Fruit fly (Drosophila melanogaster) whole organism, adult: Measurements from ENCODE around the gene Hers.

Source experiments
- CG11617 ChIP-seq: fragments of 200-800 bp; sonication (Bioruptor generic); optimal IDR thresholded peaks from 2 replicates; lab custom pipeline; 2017; ENCODE audit warnings: mild to moderate bottlenecking, missing biosample characterization, missing genetic modification reagents, missing genetic modification characterization
- CG12768 ChIP-seq: fragments of 200-800 bp; sonication (Bioruptor generic); optimal IDR thresholded peaks from 2 replicates; lab custom pipeline; 2017; ENCODE audit warnings: missing biosample characterization, missing genetic modification characterization, mild to moderate bottlenecking, moderate library complexity, missing genetic modification reagents
- CG14711 ChIP-seq: fragments of 200-800 bp; sonication (Bioruptor generic); optimal IDR thresholded peaks from 2 replicates; lab custom pipeline; 2018; ENCODE audit warnings: missing biosample characterization, mild to moderate bottlenecking, missing genetic modification characterization, moderate library complexity
- CG1620 ChIP-seq: fragments of 200-800 bp; sonication (Bioruptor generic); optimal IDR thresholded peaks from 2 replicates; lab custom pipeline; 2016; ENCODE audit warnings: missing biosample characterization, missing genetic modification characterization
- CG33017 ChIP-seq: fragments of 200-800 bp; sonication (Bioruptor generic); optimal IDR thresholded peaks from 2 replicates; lab custom pipeline; 2018; ENCODE audit warnings: missing biosample characterization, mild to moderate bottlenecking, missing genetic modification characterization, moderate library complexity
- CG5204 ChIP-seq: fragments of 200-800 bp; sonication (Bioruptor generic); optimal IDR thresholded peaks from 2 replicates; lab custom pipeline; 2016; ENCODE audit warnings: missing biosample characterization, missing genetic modification characterization
- CG7045 ChIP-seq: fragments of 200-800 bp; sonication (Bioruptor generic); optimal IDR thresholded peaks from 2 replicates; lab custom pipeline; 2017; ENCODE audit warnings: missing biosample characterization, mild to moderate bottlenecking, missing genetic modification characterization
- CG7101 ChIP-seq: fragments of 200-800 bp; sonication (Bioruptor generic); optimal IDR thresholded peaks from 2 replicates; lab custom pipeline; 2018; ENCODE audit warnings: missing biosample characterization, mild to moderate bottlenecking, missing genetic modification characterization, moderate library complexity
- Clk ChIP-seq: fragments of 200-800 bp; sonication (Bioruptor generic); optimal IDR thresholded peaks from 2 replicates; lab custom pipeline; 2017; ENCODE audit warnings: missing biosample characterization, missing genetic modification characterization
- Crg-1 ChIP-seq: fragments of 200-800 bp; sonication (Bioruptor generic); optimal IDR thresholded peaks from 2 replicates; lab custom pipeline; 2016; ENCODE audit warnings: missing biosample characterization, missing genetic modification characterization
- Hr96 ChIP-seq: fragments of 200-800 bp; sonication (Bioruptor generic); optimal IDR thresholded peaks from 2 replicates; lab custom pipeline; 2016; ENCODE audit warnings: missing biosample characterization, missing genetic modification characterization
- Mnt ChIP-seq: fragments of 200-800 bp; sonication (Bioruptor generic); optimal IDR thresholded peaks from 2 replicates; lab custom pipeline; 2016; ENCODE audit warnings: missing biosample characterization, mild to moderate bottlenecking, missing genetic modification characterization
- bab1 ChIP-seq: fragments of 200-800 bp; sonication (Bioruptor generic); optimal IDR thresholded peaks from 3 replicates; lab custom pipeline; 2019; ENCODE audit warnings: missing biosample characterization, mild to moderate bottlenecking, missing genetic modification characterization, moderate library complexity
- cic ChIP-seq: fragments of 200-800 bp; sonication (Bioruptor generic); optimal IDR thresholded peaks from 2 replicates; lab custom pipeline; 2017; ENCODE audit warnings: missing biosample characterization, mild to moderate bottlenecking, missing genetic modification characterization, moderate library complexity
- cnc ChIP-seq, 2 experiments: fragments of >200 bp; optimal IDR thresholded peaks; 2 replicates each; lab custom pipeline; 2017
- kay ChIP-seq: fragments of 200-800 bp; sonication (Bioruptor generic); peaks from one replicate; lab custom pipeline; 2016; ENCODE audit warnings: missing biosample characterization, missing genetic modification characterization, borderline replicate concordance
- ovo ChIP-seq: fragments of 200-800 bp; sonication (Bioruptor generic); optimal IDR thresholded peaks from 2 replicates; lab custom pipeline; 2016; ENCODE audit warnings: missing biosample characterization, missing genetic modification characterization
- pad ChIP-seq: fragments of 200-800 bp; sonication (Bioruptor generic); optimal IDR thresholded peaks from 3 replicates; lab custom pipeline; 2017; ENCODE audit warnings: missing biosample characterization, missing genetic modification characterization, mild to moderate bottlenecking, moderate library complexity, missing genetic modification reagents
- tj ChIP-seq: fragments of 200-800 bp; sonication (Bioruptor generic); optimal IDR thresholded peaks from 3 replicates; lab custom pipeline; 2017; ENCODE audit warnings: missing biosample characterization, mild to moderate bottlenecking, missing genetic modification characterization, moderate library complexity
- toe ChIP-seq: fragments of 200-800 bp; sonication (Bioruptor generic); optimal IDR thresholded peaks from 2 replicates; lab custom pipeline; 2016; ENCODE audit warnings: missing biosample characterization, missing genetic modification characterization

Gene Hers

dm6 chrX:19850503-19851094 lies 15.3 kb upstream of the Hers start:
- no peak for TF ChIP-seq kay
- TF ChIP-seq cic (GFP tag; lab: Kevin White, UChicago), result no peak
- TF ChIP-seq CG7101 (tag; lab: Kevin White, UChicago), result no peak
- peak; percentile 30 for TF ChIP-seq bab1 (GFP tag; lab: Kevin White, UChicago)
- TF ChIP-seq CG14711, result peak; percentile 49
- TF ChIP-seq toe (GFP tag; lab: Kevin White, UChicago), result no peak
- no peak for TF ChIP-seq CG11617 (GFP tag; lab: Kevin White, UChicago)
- no peak for TF ChIP-seq Crg-1 (GFP tag; lab: Kevin White, UChicago)
- TF ChIP-seq CG12768, result no peak
- TF ChIP-seq pad (GFP tag; lab: Kevin White, UChicago), result no peak
- TF ChIP-seq CG7045 (GFP tag; lab: Kevin White, UChicago), result no peak
- no peak for TF ChIP-seq Hr96 (GFP tag; lab: Kevin White, UChicago)
- TF ChIP-seq tj (GFP tag; lab: Kevin White, UChicago), result no peak
- no peak for TF ChIP-seq Clk
- no peak for TF ChIP-seq cnc (optimal IDR thresholded peaks at IDR 0.05; lab: Kevin White, UChicago)

DNA sequence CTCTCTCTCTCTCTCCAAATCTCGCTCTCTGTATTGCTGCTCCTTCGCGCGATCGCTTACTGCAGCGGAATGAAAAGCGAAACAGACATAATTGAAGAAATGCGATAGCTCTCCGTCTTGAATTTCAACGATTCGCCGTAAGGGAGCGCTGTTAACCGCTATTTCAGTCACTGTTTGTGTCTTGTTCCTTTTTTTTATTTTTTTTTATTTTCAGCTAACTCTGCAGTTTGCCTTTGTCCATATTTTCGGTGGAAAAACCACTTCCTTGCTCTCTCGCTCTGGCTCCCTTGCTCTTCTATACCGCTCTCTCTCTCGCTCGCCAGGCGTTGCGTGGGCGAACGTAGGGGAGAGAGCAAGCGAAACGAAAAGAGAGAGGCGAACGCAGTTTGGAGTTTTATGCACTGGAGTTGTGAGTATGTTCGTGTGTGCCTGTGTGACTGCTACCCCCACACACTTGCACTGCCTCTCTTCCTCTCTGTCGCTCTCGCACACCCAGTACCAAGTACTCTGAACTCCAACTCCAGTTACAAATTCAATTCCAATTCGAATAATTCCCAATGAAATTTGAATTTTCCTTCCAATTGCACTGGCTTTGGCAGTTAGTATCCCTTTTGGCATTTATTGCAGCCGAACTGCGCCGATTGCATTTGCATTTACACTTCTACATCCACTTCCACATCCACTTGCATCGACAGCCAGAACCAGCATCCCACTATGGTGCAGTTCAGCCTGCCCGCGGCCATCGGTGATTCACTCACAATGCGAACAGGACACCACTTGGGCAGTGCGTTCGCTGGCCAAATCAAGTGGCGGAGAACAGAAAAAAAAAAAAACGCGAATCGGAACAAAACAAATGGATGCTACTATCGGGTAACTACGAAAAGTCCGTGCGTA lies 14.6 kb upstream of the Hers start:
- TF ChIP-seq CG5204 (GFP tag; lab: Kevin White, UChicago) (no peak), ovo (GFP tag; lab: Kevin White, UChicago) (peak; percentile 39), tj (GFP tag; lab: Kevin White, UChicago) (peak; percentile 99), pad (GFP tag; lab: Kevin White, UChicago) (peak; percentile 95), CG33017 (no peak)

dm6 chrX:19851989-19852307 lies 14.0 kb upstream of the Hers start, which contains the start of the genes pico and Nup205:
Gene pico (minus strand): TSS chrX:19852059.
Gene Nup205 (plus strand): TSS chrX:19852214.
- TF ChIP-seq CG1620 (GFP tag; lab: Kevin White, UChicago), result peak; percentile 44
- no peak for TF ChIP-seq cnc (optimal IDR thresholded peaks at IDR 0.05; lab: Kevin White, UChicago)
- no peak for TF ChIP-seq ovo (GFP tag; lab: Kevin White, UChicago)
- TF ChIP-seq Clk, result no peak
- no peak for TF ChIP-seq CG14711
- no peak for TF ChIP-seq CG33017
- TF ChIP-seq Hr96 (GFP tag; lab: Kevin White, UChicago), result no peak
- TF ChIP-seq cic (GFP tag; lab: Kevin White, UChicago), result peak; percentile 49
- TF ChIP-seq Mnt (GFP tag; lab: Kevin White, UChicago), result peak; percentile 61
- no peak for TF ChIP-seq toe (GFP tag; lab: Kevin White, UChicago)
- peak; percentile 28 for TF ChIP-seq CG7101 (tag; lab: Kevin White, UChicago)
- no peak for TF ChIP-seq CG11617 (GFP tag; lab: Kevin White, UChicago)
- no peak for TF ChIP-seq CG5204 (GFP tag; lab: Kevin White, UChicago)
- no peak for TF ChIP-seq CG12768
- TF ChIP-seq pad (GFP tag; lab: Kevin White, UChicago), result no peak
- peak; percentile 66 for TF ChIP-seq tj (GFP tag; lab: Kevin White, UChicago)
- no peak for TF ChIP-seq kay
- TF ChIP-seq bab1 (GFP tag; lab: Kevin White, UChicago), result peak; percentile 76
- TF ChIP-seq CG7045 (GFP tag; lab: Kevin White, UChicago), result no peak
- TF ChIP-seq Crg-1 (GFP tag; lab: Kevin White, UChicago), result no peak

DNA sequence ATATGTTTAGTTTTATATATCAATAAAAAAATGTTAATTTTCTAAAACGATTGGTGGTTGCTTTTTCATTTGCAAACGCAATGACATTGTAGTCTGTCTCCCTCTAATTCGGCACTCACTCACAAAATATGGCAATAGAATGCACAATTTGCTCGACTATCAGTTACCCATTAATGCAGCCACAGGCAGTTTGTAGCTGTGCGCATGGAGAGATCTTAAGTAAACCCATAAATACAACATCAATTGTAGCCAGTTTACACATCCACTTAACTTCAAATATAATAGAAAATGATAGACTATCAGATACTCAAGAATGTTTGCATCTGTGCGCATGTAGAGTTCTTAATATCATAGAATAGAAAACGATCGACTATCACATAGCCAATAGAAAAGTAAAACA lies 6.6 kb upstream of the Hers start:
- TF ChIP-seq CG14711, result no peak
- no peak for TF ChIP-seq CG7101 (tag; lab: Kevin White, UChicago)
- TF ChIP-seq CG11617 (GFP tag; lab: Kevin White, UChicago), result no peak
- TF ChIP-seq Hr96 (GFP tag; lab: Kevin White, UChicago), result no peak

DNA sequence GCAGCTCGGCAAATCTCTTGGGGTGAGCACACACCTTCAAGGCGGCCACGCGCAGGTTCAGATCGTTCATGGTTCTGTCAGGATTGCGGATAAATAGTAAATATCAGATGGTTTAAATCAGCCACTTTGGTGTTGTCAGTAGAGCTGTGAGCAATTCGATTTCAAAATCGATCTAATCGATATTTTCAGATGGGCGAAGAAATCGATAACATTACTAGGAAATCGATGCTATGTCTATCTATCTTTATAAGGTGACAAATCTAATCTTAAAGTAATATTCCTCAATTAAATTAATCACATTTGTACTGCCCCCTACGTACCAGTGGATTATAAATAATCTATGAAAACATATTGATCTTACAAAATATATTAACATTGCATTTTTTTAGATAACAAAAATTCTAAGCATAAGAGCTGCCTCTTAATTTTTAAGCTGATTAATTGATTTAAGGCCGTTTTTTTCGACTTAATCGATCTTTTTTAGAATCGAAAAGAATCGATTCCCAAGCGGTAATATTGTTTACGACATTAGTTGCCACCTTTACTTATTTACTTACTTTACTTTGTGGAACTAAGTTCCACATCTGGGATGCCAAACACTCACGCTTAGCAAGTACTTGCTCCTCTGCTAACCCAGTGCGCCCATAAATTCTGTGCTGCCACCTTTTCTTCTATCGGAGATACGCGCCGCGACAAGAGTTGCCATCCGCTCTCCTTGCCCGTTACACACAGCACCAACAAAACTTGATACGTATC lies 379 bp upstream of the Hers start, which contains the start of gene THADA:
Gene THADA (minus strand): TSS at position 136 of the 756 bp plus-strand sequence.
- TF ChIP-seq CG12768, result no peak
- no peak for TF ChIP-seq pad (GFP tag; lab: Kevin White, UChicago)
- TF ChIP-seq Hr96 (GFP tag; lab: Kevin White, UChicago), result peak; percentile 39
- TF ChIP-seq Mnt (GFP tag; lab: Kevin White, UChicago), result peak; percentile 4
- no peak for TF ChIP-seq CG1620 (GFP tag; lab: Kevin White, UChicago)
- peak; percentile 72 for TF ChIP-seq Crg-1 (GFP tag; lab: Kevin White, UChicago)
- peak; percentile 71 for TF ChIP-seq CG11617 (GFP tag; lab: Kevin White, UChicago)
- peak; percentile 70 for TF ChIP-seq CG5204 (GFP tag; lab: Kevin White, UChicago)
- no peak for TF ChIP-seq kay
- peak; percentile 51 for TF ChIP-seq tj (GFP tag; lab: Kevin White, UChicago)
- peak; percentile 7 for TF ChIP-seq toe (GFP tag; lab: Kevin White, UChicago)
- no peak for TF ChIP-seq cic (GFP tag; lab: Kevin White, UChicago)
- peak; percentile 41 for TF ChIP-seq bab1 (GFP tag; lab: Kevin White, UChicago)
- no peak for TF ChIP-seq CG7045 (GFP tag; lab: Kevin White, UChicago)
- peak; percentile 23 for TF ChIP-seq ovo (GFP tag; lab: Kevin White, UChicago)
- TF ChIP-seq Clk, result no peak
- peak; percentile 56 for TF ChIP-seq CG7101 (tag; lab: Kevin White, UChicago)
- TF ChIP-seq CG33017, result peak; percentile 33
- TF ChIP-seq cnc (optimal IDR thresholded peaks at IDR 0.05; lab: Kevin White, UChicago), result no peak
- peak; percentile 83 for TF ChIP-seq CG14711
